Fruit fly (Drosophila melanogaster): ENCODE measurements around the gene CG6023.

DNA sequence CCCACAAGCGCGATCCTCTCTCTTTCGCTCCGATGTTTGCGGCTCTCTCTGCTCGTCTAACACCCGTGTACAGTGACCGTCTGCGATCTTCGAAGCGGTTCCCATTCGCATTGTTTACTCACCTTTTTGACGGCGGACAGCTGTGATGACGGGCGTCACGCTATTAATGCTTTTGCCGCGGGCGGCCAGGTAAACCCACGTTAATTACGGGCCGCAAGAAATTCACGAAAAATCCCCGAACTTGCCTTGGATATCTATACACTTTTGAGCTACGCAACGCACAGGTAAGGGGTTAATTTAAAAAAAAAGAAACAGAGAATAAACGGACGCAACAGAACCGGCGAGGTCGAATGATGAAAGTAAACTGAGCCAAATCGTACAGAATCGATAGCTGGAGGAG is at the start of gene CG6023:
- TF ChIP-seq woc (GFP tag; optimal IDR thresholded peaks at IDR 0.05) (no peak), usp (GFP tag; optimal IDR thresholded peaks at IDR 0.05) (no peak), pan (optimal IDR thresholded peaks at IDR 0.05) (no peak), lola (GFP tag; optimal IDR thresholded peaks at IDR 0.05) (no peak), Jra (GFP tag; optimal IDR thresholded peaks at IDR 0.05) (no peak), Hnf4 (GFP tag; optimal IDR thresholded peaks at IDR 0.05) (no peak), Hr78 (GFP tag; optimal IDR thresholded peaks at IDR 0.05) (no peak), GATAd (GFP tag; optimal IDR thresholded peaks at IDR 0.05) (no peak), brk (GFP tag; optimal IDR thresholded peaks at IDR 0.05) (no peak), OdsH (GFP tag; optimal IDR thresholded peaks at IDR 0.05) (no peak)
